Worm (Caenorhabditis elegans) whole organism, midembryonic: ENCODE results near the gene D2024.4.

Experiments used
- T22C8.4 ChIP-seq: fragments of 200-800 bp; sonication (Bioruptor generic); IDR thresholded peaks from 2 replicates; pipeline ENCODE4 v1.3.6; 2022; ENCODE audit warnings: missing genetic modification characterization, missing compliant biosample characterization
- cog-1 ChIP-seq: sonication (generic microtip); optimal IDR thresholded peaks from 2 replicates; lab custom pipeline; 2016; ENCODE audit warnings: missing genetic modification characterization, missing compliant biosample characterization
- flt-1 ChIP-seq: fragments of 200-800 bp; sonication (Bioruptor generic); IDR thresholded peaks from 2 replicates; pipeline ENCODE4 v1.3.6; 2022; ENCODE audit warnings: missing genetic modification characterization, missing compliant biosample characterization
- klf-2 ChIP-seq: fragments of 200-800 bp; sonication (Bioruptor generic); conservative IDR thresholded peaks from 2 replicates; pipeline ENCODE4 v1.3.6; 2022; ENCODE audit warnings: missing genetic modification reagents, missing genetic modification characterization, missing compliant biosample characterization
- med-1 ChIP-seq: sonication (generic microtip); optimal IDR thresholded peaks from 2 replicates; lab custom pipeline; 2017; ENCODE audit warnings: missing genetic modification characterization, mild to moderate bottlenecking, missing compliant biosample characterization, antibody characterized with exemption, missing genetic modification reagents; ENCODE audit not compliant: insufficient read depth
- ref-1 ChIP-seq: fragments of 200-800 bp; sonication (Bioruptor generic); conservative IDR thresholded peaks from 2 replicates; pipeline ENCODE4 v1.3.6; 2022; ENCODE audit warnings: missing genetic modification reagents, missing genetic modification characterization, missing compliant biosample characterization
- tab-1 ChIP-seq: fragments of 200-800 bp; sonication (Bioruptor generic); IDR thresholded peaks from 2 replicates; pipeline ENCODE4 v1.3.6; 2022; ENCODE audit warnings: missing genetic modification characterization, missing compliant biosample characterization
- ztf-23 ChIP-seq: fragments of 200-800 bp; sonication (Bioruptor generic); IDR thresholded peaks from 2 replicates; pipeline ENCODE4 v1.3.6; 2022; ENCODE audit warnings: missing genetic modification reagents, missing genetic modification characterization, missing compliant biosample characterization
- ztf-29 ChIP-seq: fragments of 200-800 bp; sonication (Bioruptor generic); IDR thresholded peaks from 2 replicates; pipeline ENCODE4 v1.3.6; 2022; ENCODE audit warnings: missing genetic modification reagents, missing genetic modification characterization, missing compliant biosample characterization

Gene D2024.4

ce11 chrIV:7196853-7197252, 34.2 kb upstream of the D2024.4 start, which contains the start of gene unc-8:
unc-8 (plus strand) TSS chrIV:7197153.
- TF ChIP-seq T22C8.4 (GFP tag; lab: Robert Waterston, UW) (no peak), med-1 (GFP tag; lab: Kevin White, UChicago) (no peak), ztf-23 (GFP tag; lab: Robert Waterston, UW) (no peak), flt-1 (GFP tag; lab: Robert Waterston, UW) (no peak), tab-1 (GFP tag; lab: Robert Waterston, UW) (no peak), ztf-29 (no peak), cog-1 (no peak), klf-2 (GFP tag; lab: Robert Waterston, UW) (no peak), ref-1 (GFP tag; lab: Robert Waterston, UW) (no peak)

ce11 chrIV:7203696-7204095, 27.3 kb upstream of the D2024.4 start, which contains the start of gene R13A1.3:
R13A1.3 (plus strand) TSS chrIV:7203996.
- no peak for TF ChIP-seq ztf-23 (GFP tag; lab: Robert Waterston, UW)
- no peak for TF ChIP-seq ztf-29
- no peak for TF ChIP-seq ref-1 (GFP tag; lab: Robert Waterston, UW)
- no peak for TF ChIP-seq tab-1 (GFP tag; lab: Robert Waterston, UW)
- TF ChIP-seq flt-1 (GFP tag; lab: Robert Waterston, UW): no peak
- TF ChIP-seq med-1 (GFP tag; lab: Kevin White, UChicago): no peak
- no peak for TF ChIP-seq cog-1
- TF ChIP-seq klf-2 (GFP tag; lab: Robert Waterston, UW): no peak
- no peak for TF ChIP-seq T22C8.4 (GFP tag; lab: Robert Waterston, UW)

- TF ChIP-seq tab-1 (GFP tag; lab: Robert Waterston, UW) (no peak), klf-2 (GFP tag; lab: Robert Waterston, UW) (no peak), ref-1 (GFP tag; lab: Robert Waterston, UW) (no peak), ztf-23 (GFP tag; lab: Robert Waterston, UW) (no peak), med-1 (GFP tag; lab: Kevin White, UChicago) (no peak), ztf-29 (no peak), cog-1 (no peak), T22C8.4 (GFP tag; lab: Robert Waterston, UW) (no peak), flt-1 (GFP tag; lab: Robert Waterston, UW) (no peak)
These were observed 25.1 kb upstream of the D2024.4 start, which contains the start of gene kcc-1 for ce11 chrIV:7205969-7206368. kcc-1 (plus strand) TSS chrIV:7206269.

ce11 chrIV:7208961-7209360, 22.1 kb upstream of the D2024.4 start:
- TF ChIP-seq ref-1 (GFP tag; lab: Robert Waterston, UW) (no peak), flt-1 (GFP tag; lab: Robert Waterston, UW) (no peak), tab-1 (GFP tag; lab: Robert Waterston, UW) (no peak), med-1 (GFP tag; lab: Kevin White, UChicago) (no peak), ztf-23 (GFP tag; lab: Robert Waterston, UW) (no peak), klf-2 (GFP tag; lab: Robert Waterston, UW) (no peak), T22C8.4 (GFP tag; lab: Robert Waterston, UW) (no peak), ztf-29 (no peak), cog-1 (no peak)

ce11 chrIV:7211313-7211712, 19.7 kb upstream of the D2024.4 start:
- TF ChIP-seq cog-1 (no peak), ztf-23 (GFP tag; lab: Robert Waterston, UW) (no peak), tab-1 (GFP tag; lab: Robert Waterston, UW) (no peak), flt-1 (GFP tag; lab: Robert Waterston, UW) (no peak), ztf-29 (no peak), T22C8.4 (GFP tag; lab: Robert Waterston, UW) (no peak), ref-1 (GFP tag; lab: Robert Waterston, UW) (no peak), med-1 (GFP tag; lab: Kevin White, UChicago) (no peak), klf-2 (GFP tag; lab: Robert Waterston, UW) (no peak)

ce11 chrIV:7212769-7213168, 18.3 kb upstream of the D2024.4 start:
- TF ChIP-seq T22C8.4 (GFP tag; lab: Robert Waterston, UW) (no peak), ref-1 (GFP tag; lab: Robert Waterston, UW) (no peak), med-1 (GFP tag; lab: Kevin White, UChicago) (no peak), flt-1 (GFP tag; lab: Robert Waterston, UW) (no peak), ztf-23 (GFP tag; lab: Robert Waterston, UW) (no peak), ztf-29 (no peak), tab-1 (GFP tag; lab: Robert Waterston, UW) (no peak), cog-1 (no peak)

ce11 chrIV:7216210-7216609, 14.8 kb upstream of the D2024.4 start:
- TF ChIP-seq ztf-23 (GFP tag; lab: Robert Waterston, UW): no peak
- no peak for TF ChIP-seq T22C8.4 (GFP tag; lab: Robert Waterston, UW)
- TF ChIP-seq flt-1 (GFP tag; lab: Robert Waterston, UW): no peak

- TF ChIP-seq ref-1 (GFP tag; lab: Robert Waterston, UW) (no peak), ztf-29 (no peak), med-1 (GFP tag; lab: Kevin White, UChicago) (no peak), tab-1 (GFP tag; lab: Robert Waterston, UW) (no peak), ztf-23 (GFP tag; lab: Robert Waterston, UW) (no peak), T22C8.4 (GFP tag; lab: Robert Waterston, UW) (no peak), klf-2 (GFP tag; lab: Robert Waterston, UW) (no peak), cog-1 (no peak), flt-1 (GFP tag; lab: Robert Waterston, UW) (no peak)
These were observed 11.5 kb upstream of the D2024.4 start, which contains the start of the genes glb-23 and R13A1.1 for ce11 chrIV:7219398-7220087. glb-23 (minus strand) TSS chrIV:7219498. R13A1.1 (plus strand) TSS chrIV:7220037.

ce11 chrIV:7222088-7222487, 8.9 kb upstream of the D2024.4 start:
- TF ChIP-seq ref-1 (GFP tag; lab: Robert Waterston, UW): no peak
- TF ChIP-seq med-1 (GFP tag; lab: Kevin White, UChicago): no peak
- TF ChIP-seq ztf-29: no peak
- TF ChIP-seq cog-1: no peak
- no peak for TF ChIP-seq tab-1 (GFP tag; lab: Robert Waterston, UW)
- TF ChIP-seq flt-1 (GFP tag; lab: Robert Waterston, UW): no peak
- TF ChIP-seq T22C8.4 (GFP tag; lab: Robert Waterston, UW): no peak
